Worm (Caenorhabditis elegans) whole organism, L3 larva: Measurements from ENCODE around the gene fbxa-206.

Source experiments
- R02D3.7 ChIP-seq: fragments of 150-350 bp; optimal IDR thresholded peaks from 2 replicates; lab custom pipeline; 2014; ENCODE audit warnings: missing biosample characterization, missing genetic modification characterization
- ZK546.5 ChIP-seq: sonication (generic microtip); optimal IDR thresholded peaks from 2 replicates; lab custom pipeline; 2017; ENCODE audit warnings: missing biosample characterization, missing genetic modification characterization
- aly-2 ChIP-seq: fragments of 150-350 bp; optimal IDR thresholded peaks from 2 replicates; lab custom pipeline; 2014; ENCODE audit warnings: missing biosample characterization, missing genetic modification characterization
- ceh-16 ChIP-seq: sonication (generic microtip); optimal IDR thresholded peaks from 2 replicates; lab custom pipeline; 2017; ENCODE audit warnings: missing biosample characterization, missing genetic modification characterization
- ceh-28 ChIP-seq: fragments of 150-350 bp; optimal IDR thresholded peaks from 2 replicates; lab custom pipeline; 2014; ENCODE audit warnings: missing biosample characterization, missing genetic modification reagents, missing genetic modification characterization
- ceh-9 ChIP-seq: sonication (generic microtip); optimal IDR thresholded peaks from 2 replicates; lab custom pipeline; 2018; ENCODE audit warnings: missing biosample characterization, missing genetic modification characterization
- egl-27 ChIP-seq: sonication (generic microtip); optimal IDR thresholded peaks from 4 replicates; lab custom pipeline; 2017; ENCODE audit warnings: missing biosample characterization, missing genetic modification reagents, missing genetic modification characterization
- elt-1 ChIP-seq: fragments of 150-350 bp; optimal IDR thresholded peaks from 2 replicates; lab custom pipeline; 2014; ENCODE audit warnings: missing biosample characterization, missing genetic modification characterization
- elt-2 ChIP-seq: sonication (generic microtip); optimal IDR thresholded peaks from 2 replicates; lab custom pipeline; 2016; ENCODE audit warnings: missing genetic modification reagents, mild to moderate bottlenecking, missing genetic modification characterization, missing compliant biosample characterization
- elt-3 ChIP-seq, 3 experiments: fragments of 150-350 bp in 1 of 3; sonication (generic microtip) in 2 of 3; optimal IDR thresholded peaks; 2 replicates in 2 of 3; 4 replicates in 1 of 3; lab custom pipeline; 2014 to 2017; ENCODE audit warnings: missing biosample characterization in 3 of 3, missing genetic modification characterization in 3 of 3
- eor-1 ChIP-seq, 2 experiments: fragments of 150-350 bp; optimal IDR thresholded peaks; 2 replicates each; lab custom pipeline; 2014 to 2018; ENCODE audit warnings: missing biosample characterization in 2 of 2, missing genetic modification characterization in 2 of 2
- fkh-10 ChIP-seq: sonication (generic microtip); optimal IDR thresholded peaks from 2 replicates; lab custom pipeline; 2017; ENCODE audit warnings: missing biosample characterization, missing genetic modification reagents, missing genetic modification characterization
- fos-1 ChIP-seq: fragments of 150-350 bp; optimal IDR thresholded peaks from 2 replicates; lab custom pipeline; 2014; ENCODE audit warnings: missing biosample characterization, missing genetic modification characterization
- hmg-11 ChIP-seq: sonication (generic microtip); optimal IDR thresholded peaks from 2 replicates; lab custom pipeline; 2016; ENCODE audit warnings: missing genetic modification characterization, missing compliant biosample characterization
- jun-1 ChIP-seq: fragments of 150-350 bp; optimal IDR thresholded peaks from 2 replicates; lab custom pipeline; 2014; ENCODE audit warnings: missing biosample characterization, missing genetic modification reagents, missing genetic modification characterization
- lin-15B ChIP-seq: fragments of 150-350 bp; optimal IDR thresholded peaks from 2 replicates; lab custom pipeline; 2014; ENCODE audit warnings: missing biosample characterization, missing genetic modification characterization
- lin-39 ChIP-seq: fragments of 150-350 bp; optimal IDR thresholded peaks from 2 replicates; lab custom pipeline; 2018; ENCODE audit warnings: missing biosample characterization, missing genetic modification reagents, missing genetic modification characterization
- lsy-12 ChIP-seq: sonication (generic microtip); optimal IDR thresholded peaks from 2 replicates; lab custom pipeline; 2016; ENCODE audit warnings: mild to moderate bottlenecking, missing genetic modification characterization, missing compliant biosample characterization
- mdl-1 ChIP-seq: fragments of 150-350 bp; optimal IDR thresholded peaks from 2 replicates; lab custom pipeline; 2014; ENCODE audit warnings: missing biosample characterization, missing genetic modification characterization
- mml-1 ChIP-seq: fragments of 150-350 bp; sonication (generic microtip); optimal IDR thresholded peaks from 3 replicates; lab custom pipeline; 2014; ENCODE audit warnings: missing biosample characterization, missing genetic modification characterization
- nfya-1 ChIP-seq: sonication (generic microtip); optimal IDR thresholded peaks from 2 replicates; lab custom pipeline; 2017; ENCODE audit warnings: missing genetic modification characterization, mild to moderate bottlenecking, missing compliant biosample characterization, antibody characterized with exemption, moderate library complexity; ENCODE audit not compliant: insufficient read depth
- nhr-25 ChIP-seq: sonication (generic microtip); optimal IDR thresholded peaks from 2 replicates; lab custom pipeline; 2017; ENCODE audit warnings: missing biosample characterization, missing genetic modification characterization
- nhr-43 ChIP-seq: sonication (generic microtip); optimal IDR thresholded peaks from 2 replicates; lab custom pipeline; 2016; ENCODE audit warnings: mild to moderate bottlenecking, missing genetic modification characterization, missing compliant biosample characterization; ENCODE audit not compliant: poor library complexity, severe bottlenecking
- pha-4 ChIP-seq: fragments of 150-350 bp; optimal IDR thresholded peaks from 2 replicates; lab custom pipeline; 2014; ENCODE audit warnings: missing biosample characterization, missing genetic modification reagents, missing genetic modification characterization
- pqm-1 ChIP-seq: fragments of 150-350 bp; optimal IDR thresholded peaks from 2 replicates; lab custom pipeline; 2017; ENCODE audit warnings: missing biosample characterization, missing genetic modification characterization, inconsistent platforms
- skn-1 ChIP-seq: fragments of 150-350 bp; optimal IDR thresholded peaks from 2 replicates; lab custom pipeline; 2014; ENCODE audit warnings: missing biosample characterization, missing genetic modification characterization
- tbx-2 ChIP-seq: sonication (generic microtip); optimal IDR thresholded peaks from 2 replicates; lab custom pipeline; 2016; ENCODE audit warnings: mild to moderate bottlenecking, missing genetic modification characterization, missing compliant biosample characterization
- zag-1 ChIP-seq: fragments of 150-350 bp; optimal IDR thresholded peaks from 2 replicates; lab custom pipeline; 2014; ENCODE audit warnings: missing biosample characterization, missing genetic modification characterization
- ztf-4 ChIP-seq: fragments of 150-350 bp; optimal IDR thresholded peaks from 2 replicates; lab custom pipeline; 2014; ENCODE audit warnings: missing biosample characterization, missing genetic modification characterization

fbxa-206 gene

ce11 chrV:16879532-16879931 is 38.7 kb downstream of the fbxa-206 start:
- no peak for TF ChIP-seq elt-1 (tag; lab: Kevin White, UChicago)
- TF ChIP-seq nhr-43 (tag; lab: Kevin White, UChicago), result no peak
- no peak for TF ChIP-seq lin-39
- TF ChIP-seq ztf-4, result no peak
- TF ChIP-seq eor-1 (tag; optimal IDR thresholded peaks at IDR 0.05; lab: Kevin White, UChicago), result no peak
- no peak for TF ChIP-seq elt-2

- no peak for TF ChIP-seq lin-15B (tag; lab: Kevin White, UChicago)
- TF ChIP-seq egl-27 (tag; lab: Kevin White, UChicago), result no peak
- no peak for TF ChIP-seq nhr-25
- TF ChIP-seq lin-39, result no peak
- TF ChIP-seq jun-1 (tag; lab: Kevin White, UChicago), result no peak
- no peak for TF ChIP-seq ceh-28 (tag; lab: Kevin White, UChicago)
Measured at ce11 chrV:16874966-16875365, 43.3 kb downstream of the fbxa-206 start, which contains the start of gene F49A5.10. Gene F49A5.10, plus strand, starts transcription at chrV:16875266.

ce11 chrV:16873642-16874041 is 44.6 kb downstream of the fbxa-206 start, which contains the start of gene srw-23:
Gene srw-23, plus strand, starts transcription at chrV:16873942.
- TF ChIP-seq ZK546.5 (tag; lab: Kevin White, UChicago) (no peak), lin-39 (no peak), mdl-1 (no peak), lsy-12 (tag; lab: Kevin White, UChicago) (no peak), pha-4 (tag; lab: Kevin White, UChicago) (no peak), R02D3.7 (tag; lab: Kevin White, UChicago) (no peak), egl-27 (tag; lab: Kevin White, UChicago) (no peak)
- TF ChIP-seq, all 47 proteins: peak for 0

- no peak for TF ChIP-seq nfya-1 (tag; lab: Kevin White, UChicago)
- TF ChIP-seq, all 47 proteins: peak for 0
Measured at ce11 chrV:16871387-16871786, 46.9 kb downstream of the fbxa-206 start, which contains the start of gene thn-4. Gene thn-4, minus strand, starts transcription at chrV:16871487.

- TF ChIP-seq fkh-10 (GFP tag; lab: Kevin White, UChicago) (no peak), mdl-1 (no peak), lin-15B (tag; lab: Kevin White, UChicago) (no peak), R02D3.7 (tag; lab: Kevin White, UChicago) (no peak), pqm-1 (tag; lab: Kevin White, UChicago) (no peak), zag-1 (no peak), aly-2 (tag; lab: Kevin White, UChicago) (no peak), hmg-11 (no peak), skn-1 (tag; lab: Kevin White, UChicago) (no peak), fos-1 (tag; lab: Kevin White, UChicago) (no peak), ZK546.5 (tag; lab: Kevin White, UChicago) (no peak), nhr-43 (tag; lab: Kevin White, UChicago) (no peak), ceh-16 (tag; lab: Kevin White, UChicago) (no peak), ceh-9 (tag; lab: Kevin White, UChicago) (no peak), elt-3 (tag; optimal IDR thresholded peaks at IDR 0.05; lab: Kevin White, UChicago) (no peak), nfya-1 (tag; lab: Kevin White, UChicago) (no peak), tbx-2 (no peak), elt-1 (tag; lab: Kevin White, UChicago) (no peak), mml-1 (tag; lab: Kevin White, UChicago) (no peak)
Measured at ce11 chrV:16869740-16870139, 48.5 kb downstream of the fbxa-206 start, which contains the start of gene clec-33. Gene clec-33, minus strand, starts transcription at chrV:16869840.
